Worm (Caenorhabditis elegans) whole organism, late embryonic: Measurements from ENCODE around the gene C03F11.2.

ENCODE experiments used
- C08G9.2 ChIP-seq: sonication (generic microtip); optimal IDR thresholded peaks from 2 replicates; lab custom pipeline; 2016; ENCODE audit warnings: mild to moderate bottlenecking, missing genetic modification characterization, moderate library complexity, missing compliant biosample characterization
- K02D7.2 ChIP-seq: sonication (generic microtip); optimal IDR thresholded peaks from 2 replicates; lab custom pipeline; 2017; ENCODE audit warnings: mild to moderate bottlenecking, missing genetic modification characterization, missing compliant biosample characterization
- K09A11.1 ChIP-seq: sonication (generic microtip); optimal IDR thresholded peaks from 2 replicates; lab custom pipeline; 2017; ENCODE audit warnings: antibody characterized with exemption, mild to moderate bottlenecking, missing genetic modification characterization, missing compliant biosample characterization; ENCODE audit not compliant: insufficient read depth
- Y22D7AL.16 ChIP-seq: sonication (generic microtip); optimal IDR thresholded peaks from 2 replicates; lab custom pipeline; 2016; ENCODE audit warnings: missing genetic modification characterization, missing compliant biosample characterization
- ama-1 ChIP-seq: fragments of 150-350 bp; optimal IDR thresholded peaks from 2 replicates; lab custom pipeline; 2014
- ceh-14 ChIP-seq: sonication (generic microtip); optimal IDR thresholded peaks from 2 replicates; lab custom pipeline; 2016; ENCODE audit warnings: missing genotype, missing genetic modification characterization, missing compliant biosample characterization
- ceh-18 ChIP-seq: sonication (generic microtip); optimal IDR thresholded peaks from 2 replicates; lab custom pipeline; 2016; ENCODE audit warnings: missing genetic modification characterization, missing compliant biosample characterization
- ceh-19 ChIP-seq: fragments of 200-800 bp; sonication (Bioruptor generic); optimal IDR thresholded peaks from 2 replicates; lab custom pipeline; 2018; ENCODE audit warnings: mild to moderate bottlenecking, missing genetic modification characterization, missing compliant biosample characterization
- ceh-22 ChIP-seq: sonication (generic microtip); optimal IDR thresholded peaks from 2 replicates; lab custom pipeline; 2017; ENCODE audit warnings: missing biosample characterization, missing genetic modification characterization
- ceh-34 ChIP-seq: sonication (generic microtip); optimal IDR thresholded peaks from 2 replicates; lab custom pipeline; 2016; ENCODE audit warnings: mild to moderate bottlenecking, missing genetic modification characterization, missing compliant biosample characterization
- ceh-9 ChIP-seq: sonication (generic microtip); optimal IDR thresholded peaks from 2 replicates; lab custom pipeline; 2016; ENCODE audit warnings: mild to moderate bottlenecking, missing genetic modification characterization, inconsistent platforms, missing compliant biosample characterization
- che-1 ChIP-seq: sonication (generic microtip); optimal IDR thresholded peaks from 2 replicates; lab custom pipeline; 2016; ENCODE audit warnings: mild to moderate bottlenecking, missing genetic modification characterization, missing compliant biosample characterization
- dve-1 ChIP-seq: sonication (generic microtip); optimal IDR thresholded peaks from 2 replicates; lab custom pipeline; 2017; ENCODE audit warnings: antibody characterized with exemption, mild to moderate bottlenecking, missing genetic modification characterization, missing compliant biosample characterization
- elt-2 ChIP-seq: sonication (generic microtip); optimal IDR thresholded peaks from 2 replicates; lab custom pipeline; 2016; ENCODE audit warnings: missing genetic modification reagents, missing genetic modification characterization, missing compliant biosample characterization
- elt-4 ChIP-seq: sonication (generic microtip); optimal IDR thresholded peaks from 2 replicates; lab custom pipeline; 2016; ENCODE audit warnings: missing genetic modification characterization, missing compliant biosample characterization
- ets-4 ChIP-seq: sonication (generic microtip); optimal IDR thresholded peaks from 2 replicates; lab custom pipeline; 2016; ENCODE audit warnings: missing genetic modification characterization, missing compliant biosample characterization
- fax-1 ChIP-seq: sonication (generic microtip); optimal IDR thresholded peaks from 2 replicates; lab custom pipeline; 2016; ENCODE audit warnings: missing genotype, missing genetic modification characterization, missing compliant biosample characterization
- fkh-10 ChIP-seq: fragments of 150-350 bp; optimal IDR thresholded peaks from 2 replicates; lab custom pipeline; 2014; ENCODE audit warnings: missing biosample characterization, missing genetic modification reagents, missing genetic modification characterization
- fkh-6 ChIP-seq: sonication (generic microtip); optimal IDR thresholded peaks from 2 replicates; lab custom pipeline; 2016; ENCODE audit warnings: missing genetic modification characterization, missing compliant biosample characterization
- hlh-13 ChIP-seq: fragments of 200-800 bp; sonication (Bioruptor generic); optimal IDR thresholded peaks from 2 replicates; lab custom pipeline; 2018; ENCODE audit warnings: mild to moderate bottlenecking, missing genetic modification characterization, missing compliant biosample characterization
- hlh-15 ChIP-seq: sonication (generic microtip); optimal IDR thresholded peaks from 2 replicates; lab custom pipeline; 2016; ENCODE audit warnings: missing genetic modification characterization, missing compliant biosample characterization
- hlh-30 ChIP-seq: sonication (generic microtip); optimal IDR thresholded peaks from 2 replicates; lab custom pipeline; 2017; ENCODE audit warnings: antibody characterized with exemption, missing genetic modification characterization, missing compliant biosample characterization; ENCODE audit not compliant: insufficient read depth
- lim-6 ChIP-seq: sonication (generic microtip); optimal IDR thresholded peaks from 2 replicates; lab custom pipeline; 2016; ENCODE audit warnings: missing genetic modification characterization, missing compliant biosample characterization
- lin-11 ChIP-seq: fragments of 200-800 bp; sonication (Bioruptor generic); optimal IDR thresholded peaks from 2 replicates; lab custom pipeline; 2018; ENCODE audit warnings: mild to moderate bottlenecking, missing genetic modification characterization, missing compliant biosample characterization
- madf-2 ChIP-seq: sonication (generic microtip); optimal IDR thresholded peaks from 2 replicates; lab custom pipeline; 2017; ENCODE audit warnings: missing genetic modification characterization, missing compliant biosample characterization
- nhr-11 ChIP-seq: fragments of 150-350 bp; optimal IDR thresholded peaks from 2 replicates; lab custom pipeline; 2014; ENCODE audit warnings: missing biosample characterization, missing genetic modification characterization
- nhr-232 ChIP-seq: sonication (generic microtip); optimal IDR thresholded peaks from 2 replicates; lab custom pipeline; 2016; ENCODE audit warnings: missing genetic modification characterization, missing compliant biosample characterization
- npax-4 ChIP-seq: sonication (generic microtip); optimal IDR thresholded peaks from 2 replicates; lab custom pipeline; 2016; ENCODE audit warnings: missing genetic modification characterization, missing compliant biosample characterization
- odd-2 ChIP-seq: sonication (generic microtip); optimal IDR thresholded peaks from 2 replicates; lab custom pipeline; 2017; ENCODE audit warnings: antibody characterized with exemption, mild to moderate bottlenecking, missing genetic modification characterization, missing compliant biosample characterization
- pag-3 ChIP-seq: sonication (generic microtip); optimal IDR thresholded peaks from 2 replicates; lab custom pipeline; 2016; ENCODE audit warnings: missing compliant biosample characterization, missing genetic modification characterization, borderline replicate concordance
- pha-2 ChIP-seq: sonication (generic microtip); optimal IDR thresholded peaks from 2 replicates; lab custom pipeline; 2017; ENCODE audit warnings: mild to moderate bottlenecking, missing genetic modification characterization, missing compliant biosample characterization
- pha-4 ChIP-seq: fragments of 150-350 bp; optimal IDR thresholded peaks from 2 replicates; lab custom pipeline; 2018; ENCODE audit warnings: missing biosample characterization, missing genetic modification reagents, missing genetic modification characterization
- pqm-1 ChIP-seq: sonication (generic microtip); optimal IDR thresholded peaks from 2 replicates; lab custom pipeline; 2016; ENCODE audit warnings: missing genetic modification characterization, missing compliant biosample characterization
- pros-1 ChIP-seq: fragments of 150-350 bp; optimal IDR thresholded peaks from 2 replicates; lab custom pipeline; 2014; ENCODE audit warnings: missing biosample characterization, missing genetic modification reagents, missing genetic modification characterization
- rnt-1 ChIP-seq: sonication (generic microtip); optimal IDR thresholded peaks from 2 replicates; lab custom pipeline; 2016; ENCODE audit warnings: missing genetic modification characterization, missing compliant biosample characterization
- sdc-2 ChIP-seq: sonication (generic microtip); optimal IDR thresholded peaks from 2 replicates; lab custom pipeline; 2016; ENCODE audit warnings: missing genotype, missing genetic modification characterization, missing compliant biosample characterization
- sox-2 ChIP-seq: fragments of 200-800 bp; sonication (Bioruptor generic); IDR thresholded peaks from 2 replicates; pipeline ENCODE4 v1.3.6; 2022; ENCODE audit warnings: missing genetic modification reagents, missing genetic modification characterization, missing compliant biosample characterization
- tbx-7 ChIP-seq: sonication (generic microtip); optimal IDR thresholded peaks from 2 replicates; lab custom pipeline; 2016; ENCODE audit warnings: missing genotype, missing genetic modification characterization, missing compliant biosample characterization
- unc-3 ChIP-seq, 2 experiments: fragments of 200-800 bp in 1 of 2; sonication (Bioruptor generic) in 1 of 2; sonication (generic microtip) in 1 of 2; conservative IDR thresholded peaks in 1 of 2; optimal IDR thresholded peaks in 1 of 2; 2 replicates each; pipeline versions ENCODE4 v1.3.6 to Lab custom; 2016 to 2022; ENCODE audit warnings: missing compliant biosample characterization in 2 of 2, missing genetic modification characterization in 2 of 2, missing genetic modification reagents in 1 of 2
- zip-5 ChIP-seq: sonication (generic microtip); optimal IDR thresholded peaks from 2 replicates; lab custom pipeline; 2016; ENCODE audit warnings: missing genetic modification characterization, missing compliant biosample characterization

The C03F11.2 gene

DNA sequence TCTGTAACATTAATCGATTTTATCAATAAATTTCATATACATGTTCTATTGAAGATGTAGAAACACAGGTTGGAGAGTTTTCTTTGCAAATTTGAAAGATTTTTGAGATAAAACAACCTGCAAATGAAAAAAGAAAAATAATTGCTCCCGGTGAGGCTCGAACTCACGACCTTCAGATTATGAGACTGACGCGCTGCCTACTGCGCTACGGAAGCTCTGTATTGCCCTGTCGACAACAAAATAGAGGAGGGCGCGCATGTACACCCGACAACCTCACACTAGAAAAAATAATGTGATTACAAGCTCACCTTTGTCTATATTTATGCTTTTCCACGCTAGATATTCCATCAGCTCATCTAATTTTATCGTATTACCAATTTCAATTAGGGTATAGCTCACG, 10.1 kb upstream of the C03F11.2 start (continued):
- TF ChIP-seq pha-2 (tag; lab: Kevin White, UChicago), result no peak
- TF ChIP-seq K09A11.1 (tag; lab: Kevin White, UChicago), result no peak
- TF ChIP-seq ceh-34, result peak; percentile 17
- TF ChIP-seq pqm-1, result no peak
- no peak for TF ChIP-seq sox-2 (GFP tag; lab: Robert Waterston, UW)
- peak; percentile 18 for TF ChIP-seq ceh-14 (tag; lab: Kevin White, UChicago)
- no peak for TF ChIP-seq tbx-7 (tag; lab: Kevin White, UChicago)
- no peak for TF ChIP-seq ceh-19 (GFP tag; lab: Kevin White, UChicago)

DNA sequence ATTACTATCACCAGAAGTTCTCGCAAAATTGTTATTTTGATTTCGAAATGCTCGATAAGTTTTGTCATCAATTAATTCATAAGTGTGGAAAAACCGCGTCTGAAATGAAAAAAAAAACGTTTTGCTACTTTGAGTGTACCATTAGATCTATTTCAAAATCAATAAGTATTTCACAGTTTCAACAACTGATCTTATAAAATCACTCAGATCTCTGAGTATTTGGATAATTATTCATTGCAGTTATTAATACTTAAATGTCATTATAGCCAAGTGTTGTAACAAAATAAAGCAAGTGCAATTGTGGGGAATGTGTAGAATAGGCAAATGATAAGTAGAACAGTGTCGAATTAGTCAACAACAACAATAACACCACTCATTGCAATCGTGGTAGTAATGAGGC, 9.1 kb upstream of the C03F11.2 start, which contains the start of gene C03F11.4:
Gene C03F11.4, minus strand, starts transcription at position 101 of the 400 bp plus-strand sequence.
- TF ChIP-seq hlh-13 (GFP tag; lab: Kevin White, UChicago), result no peak
- TF ChIP-seq nhr-232, result no peak
- no peak for TF ChIP-seq Y22D7AL.16 (tag; lab: Kevin White, UChicago)
- no peak for TF ChIP-seq ceh-18 (tag; lab: Kevin White, UChicago)
- TF ChIP-seq unc-3 (GFP tag; conservative IDR thresholded peaks at IDR 0.05; lab: Robert Waterston, UW), result no peak
- no peak for TF ChIP-seq unc-3 (tag; optimal IDR thresholded peaks at IDR 0.05; lab: Kevin White, UChicago)
- TF ChIP-seq ama-1 (lab: Kevin White, UChicago), result no peak
- TF ChIP-seq hlh-15 (tag; lab: Kevin White, UChicago), result no peak
- no peak for TF ChIP-seq zip-5 (tag; lab: Kevin White, UChicago)
- no peak for TF ChIP-seq C08G9.2 (tag; lab: Kevin White, UChicago)
- TF ChIP-seq pros-1 (tag; lab: Kevin White, UChicago), result no peak
- TF ChIP-seq nhr-11 (tag; lab: Kevin White, UChicago), result no peak
- no peak for TF ChIP-seq hlh-30 (tag; lab: Kevin White, UChicago)
- TF ChIP-seq ceh-9 (tag; lab: Kevin White, UChicago), result no peak
- no peak for TF ChIP-seq pag-3
- TF ChIP-seq dve-1, result no peak
- no peak for TF ChIP-seq pha-2 (tag; lab: Kevin White, UChicago)
- TF ChIP-seq elt-4 (tag; lab: Kevin White, UChicago), result no peak
- no peak for TF ChIP-seq K02D7.2 (tag; lab: Kevin White, UChicago)

DNA sequence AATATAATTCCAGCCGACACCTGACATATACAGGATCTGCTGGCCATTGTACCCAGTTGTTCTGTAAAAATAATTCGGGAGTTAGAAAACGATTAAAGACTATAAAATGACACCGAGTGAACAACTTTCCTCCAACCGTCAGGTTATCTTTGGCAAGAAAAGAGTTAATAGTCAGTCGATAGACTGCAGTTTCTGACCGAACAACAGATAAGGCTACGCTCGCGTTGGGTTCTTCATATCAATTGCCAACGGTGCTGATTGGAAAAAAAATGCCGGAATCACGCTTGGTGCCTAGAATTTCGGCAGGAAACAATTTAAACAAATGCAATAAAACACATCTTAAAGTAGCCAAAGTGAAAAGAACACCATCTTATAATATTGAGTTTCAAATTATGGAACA, 3.3 kb upstream of the C03F11.2 start, which contains the start of gene scav-1:
Gene scav-1, minus strand, starts transcription at position 61 of the 400 bp plus-strand sequence.
- no peak for TF ChIP-seq odd-2 (tag; lab: Kevin White, UChicago)
- peak; percentile 61 for TF ChIP-seq elt-2 (tag; lab: Kevin White, UChicago)
- TF ChIP-seq ceh-34, result no peak
- TF ChIP-seq hlh-15 (tag; lab: Kevin White, UChicago), result no peak
- no peak for TF ChIP-seq K09A11.1 (tag; lab: Kevin White, UChicago)
- TF ChIP-seq ama-1 (lab: Kevin White, UChicago), result no peak
- no peak for TF ChIP-seq rnt-1

DNA sequence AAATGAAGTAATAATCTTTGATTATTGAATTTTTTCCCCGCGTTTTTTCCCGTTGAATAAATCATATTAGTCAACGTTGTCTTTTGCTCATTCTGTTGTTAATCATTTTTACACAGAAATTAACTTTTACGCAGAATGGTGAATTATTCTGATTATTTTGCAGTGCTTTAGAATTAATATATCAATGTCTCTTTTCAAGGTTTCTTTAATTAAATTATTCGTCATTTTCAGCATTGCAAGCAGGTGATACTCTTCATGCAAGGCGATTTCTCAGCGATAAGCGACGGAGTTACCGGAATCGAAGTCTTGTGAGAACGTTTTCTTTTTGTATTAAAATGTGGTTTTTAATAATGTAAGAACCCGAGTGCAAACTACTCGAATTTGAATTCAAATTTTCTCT, 9.6 kb downstream of the C03F11.2 start:
- TF ChIP-seq ets-4 (tag; lab: Kevin White, UChicago), result no peak
- no peak for TF ChIP-seq elt-2 (tag; lab: Kevin White, UChicago)
- no peak for TF ChIP-seq K02D7.2 (tag; lab: Kevin White, UChicago)
- TF ChIP-seq sdc-2 (tag; lab: Kevin White, UChicago), result no peak
- no peak for TF ChIP-seq madf-2
- TF ChIP-seq pros-1 (tag; lab: Kevin White, UChicago), result no peak
- TF ChIP-seq fkh-10 (GFP tag; lab: Kevin White, UChicago), result no peak

DNA sequence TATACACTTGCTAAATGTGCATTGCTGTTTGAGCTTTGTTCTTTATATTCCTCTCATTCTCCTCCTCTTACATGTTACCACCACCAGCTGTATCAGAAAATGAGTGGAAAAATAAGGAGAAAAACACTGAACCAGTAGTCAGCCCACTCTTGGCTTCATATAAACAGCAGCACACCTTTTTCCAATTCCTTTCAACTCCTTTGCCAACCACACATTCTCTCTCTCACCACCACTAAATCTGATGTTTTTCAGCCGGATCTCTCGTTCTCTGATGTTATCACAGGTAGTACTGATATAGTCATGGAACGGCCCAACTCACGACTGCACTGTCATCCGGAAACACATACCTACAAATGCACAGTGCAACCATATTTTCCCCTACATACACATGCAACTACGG, 10.6 kb downstream of the C03F11.2 start, which contains the start of gene kcnl-3:
Gene kcnl-3, plus strand, starts transcription at position 301 of the 400 bp plus-strand sequence.
- TF ChIP-seq elt-4 (tag; lab: Kevin White, UChicago) (no peak), fax-1 (tag; lab: Kevin White, UChicago) (no peak), sdc-2 (tag; lab: Kevin White, UChicago) (no peak), npax-4 (no peak), ceh-22 (tag; lab: Kevin White, UChicago) (no peak), lim-6 (no peak), che-1 (no peak), pha-4 (tag; lab: Kevin White, UChicago) (no peak), fkh-6 (no peak), lin-11 (tag; lab: Kevin White, UChicago) (no peak)
